Worm (Caenorhabditis elegans) whole organism, L3 larva: ENCODE data around the gene F45B8.5.

ENCODE experiments used
- ceh-82 ChIP-seq: fragments of 150-350 bp; optimal IDR thresholded peaks from 2 replicates; lab custom pipeline; 2014; ENCODE audit warnings: missing biosample characterization, missing genetic modification characterization
- nhr-25 ChIP-seq: sonication (generic microtip); optimal IDR thresholded peaks from 2 replicates; lab custom pipeline; 2017; ENCODE audit warnings: missing biosample characterization, missing genetic modification characterization

- no peak for TF ChIP-seq ceh-82
- no peak for TF ChIP-seq nhr-25 (tag; lab: Kevin White, UChicago)
Observed at ce11 chrX:14991280-14991679, 25.4 kb downstream of the F45B8.5 start, which contains the start of gene iglr-1.
